Worm (Caenorhabditis elegans) whole organism, L2 larva: Measurements from ENCODE around the gene ZC15.3.

Source experiments
- F13H6.1 ChIP-seq: sonication (generic microtip); optimal IDR thresholded peaks from 2 replicates; lab custom pipeline; 2016; ENCODE audit warnings: missing genetic modification characterization, missing compliant biosample characterization
- ZK546.5 ChIP-seq: sonication (generic microtip); optimal IDR thresholded peaks from 2 replicates; lab custom pipeline; 2017; ENCODE audit warnings: missing biosample characterization, missing genetic modification characterization
- aly-2 ChIP-seq: fragments of 150-350 bp; optimal IDR thresholded peaks from 2 replicates; lab custom pipeline; 2014; ENCODE audit warnings: missing biosample characterization, missing genetic modification characterization
- ama-1 ChIP-seq: fragments of 150-350 bp; optimal IDR thresholded peaks from 2 replicates; lab custom pipeline; 2018; ENCODE audit warnings: inconsistent platforms
- lsy-2 ChIP-seq, 2 experiments: fragments of 150-350 bp in 1 of 2; sonication (generic microtip) in 1 of 2; optimal IDR thresholded peaks; 2 replicates each; lab custom pipeline; 2014 to 2017; ENCODE audit warnings: missing biosample characterization in 2 of 2, missing genetic modification characterization in 2 of 2
- mbf-1 ChIP-seq: sonication (generic microtip); optimal IDR thresholded peaks from 2 replicates; lab custom pipeline; 2017; ENCODE audit warnings: missing biosample characterization, missing genetic modification characterization
- nhr-6 ChIP-seq: fragments of 150-350 bp; optimal IDR thresholded peaks from 2 replicates; lab custom pipeline; 2014; ENCODE audit warnings: missing biosample characterization, missing genetic modification characterization
- snpc-4 ChIP-seq: fragments of 150-350 bp; optimal IDR thresholded peaks from 2 replicates; lab custom pipeline; 2014; ENCODE audit warnings: missing biosample characterization, missing genetic modification characterization

DNA sequence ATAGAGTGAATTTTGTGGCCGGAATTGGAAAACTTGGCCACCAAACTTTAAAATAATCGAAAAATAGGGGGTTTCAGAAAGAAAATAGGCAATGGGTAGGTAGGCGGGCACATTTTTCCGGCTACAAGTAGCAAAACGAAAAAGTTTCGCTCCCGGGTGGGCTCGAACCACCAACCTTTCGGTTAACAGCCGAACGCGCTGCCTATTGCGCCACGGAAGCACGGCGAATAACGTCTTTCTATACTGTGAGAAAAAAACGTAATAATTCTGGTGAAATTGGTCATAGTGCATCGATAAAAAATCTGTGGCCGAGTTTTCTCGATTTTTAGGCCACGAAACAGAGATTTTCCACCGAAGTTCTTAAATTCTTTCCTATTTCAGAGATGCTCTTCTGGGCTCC, 47.0 kb downstream of the ZC15.3 start:
- no peak for TF ChIP-seq ama-1 (lab: Kevin White, UChicago)
- TF ChIP-seq mbf-1 (tag; lab: Kevin White, UChicago) = no peak
- TF ChIP-seq aly-2 = no peak
- no peak for TF ChIP-seq nhr-6 (tag; lab: Kevin White, UChicago)
- TF ChIP-seq ZK546.5 (tag; lab: Kevin White, UChicago) = no peak
- TF ChIP-seq snpc-4 (tag; lab: Kevin White, UChicago) = no peak
- no peak for TF ChIP-seq lsy-2 (tag; optimal IDR thresholded peaks at IDR 0.05; lab: Kevin White, UChicago)
- TF ChIP-seq F13H6.1 = no peak
